Worm (Caenorhabditis elegans) whole organism, early embryonic: Measurements from ENCODE around the gene Y60A3A.24.

Experiments
- B0310.2 ChIP-seq: sonication (generic microtip); optimal IDR thresholded peaks from 2 replicates; lab custom pipeline; 2016; ENCODE audit warnings: mild to moderate bottlenecking, missing genetic modification characterization, missing compliant biosample characterization
- aly-1 ChIP-seq: sonication (generic microtip); optimal IDR thresholded peaks from 2 replicates; lab custom pipeline; 2016; ENCODE audit warnings: missing genetic modification characterization, missing compliant biosample characterization
- ama-1 ChIP-seq: fragments of 150-350 bp; optimal IDR thresholded peaks from 2 replicates; lab custom pipeline; 2014
- ceh-36 ChIP-seq: sonication (generic microtip); optimal IDR thresholded peaks from 2 replicates; lab custom pipeline; 2016; ENCODE audit warnings: missing genetic modification characterization, inconsistent platforms, missing compliant biosample characterization
- flt-1 ChIP-seq: fragments of 200-800 bp; sonication (Bioruptor generic); IDR thresholded peaks from 2 replicates; pipeline ENCODE4 v1.3.6; 2022; ENCODE audit warnings: missing genetic modification characterization, missing compliant biosample characterization
- hmg-4 ChIP-seq: fragments of 200-800 bp; sonication (Bioruptor generic); optimal IDR thresholded peaks from 2 replicates; lab custom pipeline; 2018; ENCODE audit warnings: mild to moderate bottlenecking, missing genetic modification characterization, missing compliant biosample characterization
- hnd-1 ChIP-seq: sonication (generic microtip); optimal IDR thresholded peaks from 2 replicates; lab custom pipeline; 2016; ENCODE audit warnings: missing genetic modification characterization, missing compliant biosample characterization
- sea-1 ChIP-seq: fragments of 200-800 bp; sonication (Bioruptor generic); conservative IDR thresholded peaks from 2 replicates; pipeline ENCODE4 v1.3.6; 2022; ENCODE audit warnings: missing genetic modification characterization, missing compliant biosample characterization
- tbx-37 ChIP-seq: fragments of 200-800 bp; sonication (Bioruptor generic); conservative IDR thresholded peaks from 2 replicates; pipeline ENCODE4 v1.3.6; 2022; ENCODE audit warnings: missing genetic modification reagents, missing genetic modification characterization, missing compliant biosample characterization

- TF ChIP-seq ama-1 (no peak), B0310.2 (no peak), hmg-4 (GFP tag; lab: Kevin White, UChicago) (no peak), sea-1 (GFP tag; lab: Robert Waterston, UW) (no peak), ceh-36 (tag; lab: Kevin White, UChicago) (no peak), flt-1 (GFP tag; lab: Robert Waterston, UW) (no peak), hnd-1 (no peak), aly-1 (tag; lab: Kevin White, UChicago) (no peak), tbx-37 (GFP tag; lab: Robert Waterston, UW) (no peak)
Observed at ce11 chrV:20007470-20007869, 25.8 kb upstream of the Y60A3A.24 start, which contains the start of gene Y60A3A.23.
